Worm (Caenorhabditis elegans) whole organism, L1 larva: ENCODE data around the gene K08F9.1.

Source experiments
- C04F5.9 ChIP-seq: sonication (generic microtip); optimal IDR thresholded peaks from 2 replicates; lab custom pipeline; 2016; ENCODE audit warnings: missing genetic modification characterization, missing compliant biosample characterization
- C34B4.2 ChIP-seq: sonication (generic microtip); optimal IDR thresholded peaks from 2 replicates; lab custom pipeline; 2017; ENCODE audit warnings: mild to moderate bottlenecking, missing genetic modification characterization, missing compliant biosample characterization
- F16B12.6 ChIP-seq: fragments of 150-350 bp; optimal IDR thresholded peaks from 2 replicates; lab custom pipeline; 2014; ENCODE audit warnings: missing biosample characterization, missing genetic modification characterization
- Y116A8C.19 ChIP-seq: sonication (generic microtip); optimal IDR thresholded peaks from 2 replicates; lab custom pipeline; 2016; ENCODE audit warnings: missing compliant biosample characterization, missing genetic modification characterization, borderline replicate concordance
- aha-1 ChIP-seq: fragments of 150-350 bp; optimal IDR thresholded peaks from 2 replicates; lab custom pipeline; 2014; ENCODE audit warnings: missing biosample characterization, missing genetic modification characterization
- aly-2 ChIP-seq: fragments of 150-350 bp; optimal IDR thresholded peaks from 2 replicates; lab custom pipeline; 2014; ENCODE audit warnings: missing biosample characterization, missing genetic modification characterization
- ama-1 ChIP-seq: fragments of 150-350 bp; optimal IDR thresholded peaks from 2 replicates; lab custom pipeline; 2014
- ceh-63 ChIP-seq: fragments of 200-800 bp; sonication (Bioruptor generic); optimal IDR thresholded peaks from 2 replicates; lab custom pipeline; 2018; ENCODE audit warnings: mild to moderate bottlenecking, missing genetic modification characterization, missing compliant biosample characterization
- ceh-8 ChIP-seq: fragments of 200-800 bp; sonication (Bioruptor generic); optimal IDR thresholded peaks from 2 replicates; lab custom pipeline; 2018; ENCODE audit warnings: mild to moderate bottlenecking, missing genetic modification characterization, moderate library complexity, missing compliant biosample characterization
- ceh-82 ChIP-seq, 3 experiments: fragments of 150-350 bp in 1 of 3; sonication (generic microtip) in 2 of 3; optimal IDR thresholded peaks; 2 replicates each; lab custom pipeline; 2014 to 2017; ENCODE audit warnings: missing biosample characterization in 3 of 3, missing genetic modification characterization in 3 of 3
- ceh-90 ChIP-seq: sonication (generic microtip); optimal IDR thresholded peaks from 2 replicates; lab custom pipeline; 2016; ENCODE audit warnings: missing genetic modification characterization, missing compliant biosample characterization
- dsc-1 ChIP-seq: sonication (generic microtip); optimal IDR thresholded peaks from 2 replicates; lab custom pipeline; 2016; ENCODE audit warnings: mild to moderate bottlenecking, missing genetic modification characterization, missing compliant biosample characterization
- efl-1 ChIP-seq, 4 experiments: fragments of 150-350 bp; optimal IDR thresholded peaks in 3 of 4; peaks in 1 of 4; 1 replicate in 1 of 4; 2 replicates in 3 of 4; lab custom pipeline; 2014; ENCODE audit warnings: missing biosample characterization in 2 of 4, missing genetic modification characterization in 2 of 4, missing genetic modification reagents in 2 of 4
- egl-13 ChIP-seq: sonication (generic microtip); optimal IDR thresholded peaks from 2 replicates; lab custom pipeline; 2016; ENCODE audit warnings: missing genotype, missing genetic modification reagents, missing genetic modification characterization, missing compliant biosample characterization
- elt-2 ChIP-seq: sonication (generic microtip); optimal IDR thresholded peaks from 2 replicates; lab custom pipeline; 2016; ENCODE audit warnings: missing genetic modification characterization, mild to moderate bottlenecking, inconsistent platforms, missing compliant biosample characterization, missing genetic modification reagents
- fkh-8 ChIP-seq: sonication (generic microtip); optimal IDR thresholded peaks from 2 replicates; lab custom pipeline; 2016; ENCODE audit warnings: mild to moderate bottlenecking, missing genetic modification characterization, missing compliant biosample characterization
- fos-1 ChIP-seq: fragments of 150-350 bp; optimal IDR thresholded peaks from 2 replicates; lab custom pipeline; 2014; ENCODE audit warnings: missing biosample characterization, missing genetic modification characterization
- hlh-17 ChIP-seq: fragments of 200-800 bp; sonication (Bioruptor generic); optimal IDR thresholded peaks from 2 replicates; lab custom pipeline; 2018; ENCODE audit warnings: missing genetic modification characterization, mild to moderate bottlenecking, missing compliant biosample characterization, moderate library complexity, borderline replicate concordance
- hlh-4 ChIP-seq: sonication (generic microtip); optimal IDR thresholded peaks from 2 replicates; lab custom pipeline; 2016; ENCODE audit warnings: mild to moderate bottlenecking, missing genetic modification characterization, missing compliant biosample characterization
- irx-1 ChIP-seq: sonication (generic microtip); optimal IDR thresholded peaks from 2 replicates; lab custom pipeline; 2016; ENCODE audit warnings: missing genetic modification characterization, missing compliant biosample characterization
- lin-13 ChIP-seq: fragments of 150-350 bp; optimal IDR thresholded peaks from 2 replicates; lab custom pipeline; 2014; ENCODE audit warnings: missing biosample characterization, missing genetic modification reagents, missing genetic modification characterization
- lin-14 ChIP-seq: fragments of 200-800 bp; sonication (Bioruptor generic); optimal IDR thresholded peaks from 2 replicates; lab custom pipeline; 2018; ENCODE audit warnings: mild to moderate bottlenecking, missing genetic modification characterization, moderate library complexity, missing compliant biosample characterization
- lin-15B ChIP-seq: fragments of 150-350 bp; sonication (generic microtip); optimal IDR thresholded peaks from 3 replicates; lab custom pipeline; 2014; ENCODE audit warnings: missing biosample characterization, missing genetic modification characterization
- lin-39 ChIP-seq: fragments of 150-350 bp; optimal IDR thresholded peaks from 2 replicates; lab custom pipeline; 2014; ENCODE audit warnings: missing biosample characterization, missing genetic modification reagents, missing genetic modification characterization
- lir-3 ChIP-seq: sonication (generic microtip); optimal IDR thresholded peaks from 2 replicates; lab custom pipeline; 2016; ENCODE audit warnings: mild to moderate bottlenecking, missing genetic modification characterization, moderate library complexity, missing compliant biosample characterization; ENCODE audit not compliant: poor library complexity
- mab-9 ChIP-seq: fragments of 200-800 bp; sonication (Bioruptor generic); IDR thresholded peaks from 2 replicates; pipeline ENCODE4 v1.3.6; 2022; ENCODE audit warnings: missing genetic modification reagents, missing genetic modification characterization, missing compliant biosample characterization
- mef-2 ChIP-seq: fragments of 150-350 bp; optimal IDR thresholded peaks from 2 replicates; lab custom pipeline; 2014; ENCODE audit warnings: missing biosample characterization, missing genetic modification characterization
- mep-1 ChIP-seq: fragments of 150-350 bp; optimal IDR thresholded peaks from 2 replicates; lab custom pipeline; 2014; ENCODE audit warnings: missing biosample characterization, missing genetic modification characterization
- nhr-12 ChIP-seq: sonication (generic microtip); optimal IDR thresholded peaks from 2 replicates; lab custom pipeline; 2017; ENCODE audit warnings: missing biosample characterization, missing genetic modification characterization
- nhr-20 ChIP-seq: sonication (generic microtip); optimal IDR thresholded peaks from 2 replicates; lab custom pipeline; 2016; ENCODE audit warnings: mild to moderate bottlenecking, missing genetic modification characterization, missing compliant biosample characterization
- nhr-237 ChIP-seq: fragments of 150-350 bp; optimal IDR thresholded peaks from 2 replicates; lab custom pipeline; 2014; ENCODE audit warnings: missing biosample characterization, missing genetic modification characterization
- nhr-28 ChIP-seq: fragments of 150-350 bp; optimal IDR thresholded peaks from 2 replicates; lab custom pipeline; 2014; ENCODE audit warnings: missing biosample characterization, missing genetic modification characterization
- nhr-47 ChIP-seq: sonication (generic microtip); optimal IDR thresholded peaks from 2 replicates; lab custom pipeline; 2016; ENCODE audit warnings: mild to moderate bottlenecking, missing genetic modification characterization, moderate library complexity, missing compliant biosample characterization
- nhr-71 ChIP-seq: sonication (generic microtip); optimal IDR thresholded peaks from 2 replicates; lab custom pipeline; 2016; ENCODE audit warnings: mild to moderate bottlenecking, missing genetic modification characterization, moderate library complexity, missing compliant biosample characterization
- nhr-84 ChIP-seq: sonication (generic microtip); optimal IDR thresholded peaks from 2 replicates; lab custom pipeline; 2017; ENCODE audit warnings: missing biosample characterization, missing genetic modification characterization
- nhr-85 ChIP-seq: sonication (generic microtip); peaks from one replicate; lab custom pipeline; 2016; ENCODE audit warnings: missing genetic modification characterization, inconsistent platforms, missing compliant biosample characterization
- pag-3 ChIP-seq: sonication (generic microtip); optimal IDR thresholded peaks from 2 replicates; lab custom pipeline; 2017; ENCODE audit warnings: missing genetic modification characterization, mild to moderate bottlenecking, missing compliant biosample characterization, antibody characterized with exemption, borderline replicate concordance; ENCODE audit not compliant: insufficient read depth
- pax-3 ChIP-seq: fragments of 200-800 bp; sonication (Bioruptor generic); optimal IDR thresholded peaks from 2 replicates; lab custom pipeline; 2018; ENCODE audit warnings: mild to moderate bottlenecking, missing genetic modification characterization, moderate library complexity, missing compliant biosample characterization
- pqm-1 ChIP-seq: sonication (generic microtip); optimal IDR thresholded peaks from 3 replicates; lab custom pipeline; 2017; ENCODE audit warnings: missing biosample characterization, missing genetic modification characterization
- snu-23 ChIP-seq: sonication (generic microtip); optimal IDR thresholded peaks from 2 replicates; lab custom pipeline; 2016; ENCODE audit warnings: missing genetic modification characterization, missing compliant biosample characterization
- sptf-1 ChIP-seq: fragments of 150-350 bp; optimal IDR thresholded peaks from 2 replicates; lab custom pipeline; 2014; ENCODE audit warnings: missing biosample characterization, missing genetic modification characterization
- sup-37 ChIP-seq: fragments of 200-800 bp; sonication (Bioruptor generic); optimal IDR thresholded peaks from 2 replicates; lab custom pipeline; 2018; ENCODE audit warnings: mild to moderate bottlenecking, missing genetic modification characterization, missing compliant biosample characterization
- unc-30 ChIP-seq: sonication (generic microtip); optimal IDR thresholded peaks from 2 replicates; lab custom pipeline; 2017; ENCODE audit warnings: missing biosample characterization, missing genetic modification characterization
- unc-62 ChIP-seq: fragments of 150-350 bp; optimal IDR thresholded peaks from 2 replicates; lab custom pipeline; 2014; ENCODE audit warnings: missing biosample characterization, missing genetic modification reagents, missing genetic modification characterization
- unc-86 ChIP-seq: sonication (generic microtip); optimal IDR thresholded peaks from 2 replicates; lab custom pipeline; 2016; ENCODE audit warnings: missing genetic modification characterization, missing compliant biosample characterization
- unc-98 ChIP-seq: fragments of 200-800 bp; sonication (Bioruptor generic); IDR thresholded peaks from 2 replicates; pipeline ENCODE4 v1.3.6; 2022; ENCODE audit warnings: missing genetic modification characterization, missing compliant biosample characterization
- vab-15 ChIP-seq: sonication (generic microtip); optimal IDR thresholded peaks from 2 replicates; lab custom pipeline; 2017; ENCODE audit warnings: missing genotype, mild to moderate bottlenecking, missing genetic modification characterization, missing compliant biosample characterization
- zag-1 ChIP-seq: fragments of 150-350 bp; optimal IDR thresholded peaks from 2 replicates; lab custom pipeline; 2014; ENCODE audit warnings: missing biosample characterization, missing genetic modification characterization
- ztf-11 ChIP-seq, 2 experiments: sonication (generic microtip); optimal IDR thresholded peaks; 2 replicates each; lab custom pipeline; 2016 to 2017; ENCODE audit warnings: missing genetic modification characterization in 2 of 2, missing biosample characterization in 1 of 2, missing compliant biosample characterization in 1 of 2
- ztf-4 ChIP-seq: fragments of 150-350 bp; optimal IDR thresholded peaks from 2 replicates; lab custom pipeline; 2014; ENCODE audit warnings: missing biosample characterization, missing genetic modification characterization

K08F9.1 gene

ce11 chrV:15187083-15188057 is 44.2 kb upstream of the K08F9.1 start, which contains the start of the genes cyn-7 and bath-36 (continued):
- TF ChIP-seq fos-1 (tag; lab: Kevin White, UChicago) (peak; percentile 40), snu-23 (GFP tag; lab: Kevin White, UChicago) (peak; percentile 94), irx-1 (peak; percentile 69), nhr-237 (tag; lab: Kevin White, UChicago) (no peak), aha-1 (tag; lab: Kevin White, UChicago) (no peak), ceh-82 (tag; optimal IDR thresholded peaks at IDR 0.05; lab: Kevin White, UChicago) (peak; percentile 58 to 76 (median 71)), ceh-63 (no peak), nhr-20 (tag; lab: Kevin White, UChicago) (peak; percentile 92), pag-3 (tag; lab: Kevin White, UChicago) (peak; percentile 18), unc-98 (GFP tag; lab: Robert Waterston, UW) (no peak), hlh-4 (tag; lab: Kevin White, UChicago) (no peak), Y116A8C.19 (tag; lab: Kevin White, UChicago) (no peak), lir-3 (tag; lab: Kevin White, UChicago) (no peak), ceh-90 (tag; lab: Kevin White, UChicago) (no peak), pax-3 (peak; percentile 71), nhr-85 (peak; percentile 93), C34B4.2 (tag; lab: Kevin White, UChicago) (no peak), lin-13 (GFP tag; lab: Kevin White, UChicago) (peak; percentile 7), unc-86 (tag; lab: Kevin White, UChicago) (peak; percentile 63), sptf-1 (tag; lab: Kevin White, UChicago) (no peak), zag-1 (tag; lab: Kevin White, UChicago) (no peak), hlh-17 (no peak), mef-2 (tag; lab: Kevin White, UChicago) (peak; percentile 1), nhr-84 (tag; lab: Kevin White, UChicago) (no peak), ztf-11 (tag; optimal IDR thresholded peaks at IDR 0.05; lab: Kevin White, UChicago) (peak in 1 of 2 experiments; percentile 44), lin-39 (tag; lab: Kevin White, UChicago) (peak; percentile 55), egl-13 (tag; lab: Kevin White, UChicago) (peak; percentile 75), dsc-1 (tag; lab: Kevin White, UChicago) (peak; percentile 77), mab-9 (GFP tag; lab: Robert Waterston, UW) (no peak), ama-1 (lab: Kevin White, UChicago) (no peak), efl-1 (optimal IDR thresholded peaks at IDR 0.05; lab: Kevin White, UChicago) (peak; percentile 75 to 84), efl-1 (GFP tag; optimal IDR thresholded peaks at IDR 0.05 in 1 of 2; lab: Kevin White, UChicago) (peak; percentile 82 to 98), unc-30 (tag; lab: Kevin White, UChicago) (no peak), nhr-12 (no peak), vab-15 (tag; lab: Kevin White, UChicago) (no peak), elt-2 (tag; lab: Kevin White, UChicago) (peak; percentile 74), sup-37 (GFP tag; lab: Kevin White, UChicago) (no peak), mep-1 (tag; lab: Kevin White, UChicago) (peak; percentile 85), lin-15B (tag; lab: Kevin White, UChicago) (peak; percentile 58), lin-14 (GFP tag; lab: Kevin White, UChicago) (peak; percentile 93), nhr-71 (peak; percentile 92), aly-2 (tag; lab: Kevin White, UChicago) (no peak), pqm-1 (tag; lab: Kevin White, UChicago) (no peak), nhr-47 (tag; lab: Kevin White, UChicago) (peak; percentile 90), F16B12.6 (peak; percentile 92), fkh-8 (tag; lab: Kevin White, UChicago) (peak; percentile 86), unc-62 (GFP tag; lab: Kevin White, UChicago) (no peak), ceh-8 (no peak), nhr-28 (tag; lab: Kevin White, UChicago) (no peak), C04F5.9 (tag; lab: Kevin White, UChicago) (peak; percentile 21), ztf-4 (tag; lab: Kevin White, UChicago) (peak; percentile 30)
